Worm (Caenorhabditis elegans): ENCODE measurements around the gene C27A7.9.
"Not testable (repeated sequence)": the region's sequence is repeated elsewhere in the genome, so short reads cannot be mapped to it uniquely, and the experiment has no call there.

Gene C27A7.9

ce11 chrV:12152857-12153256 is 1.6 kb downstream of the C27A7.9 start, which contains the start of gene C27A7.8:
Gene C27A7.8, plus strand, starts transcription at chrV:12153157.
- TF ChIP-seq nhr-237 (tag; optimal IDR thresholded peaks at IDR 0.05) (no peak), unc-39 (tag; optimal IDR thresholded peaks at IDR 0.05) (no peak)

- TF ChIP-seq elt-2 (tag; optimal IDR thresholded peaks at IDR 0.05) (no peak), snpc-4 (tag; optimal IDR thresholded peaks at IDR 0.05) (no peak)
Measured at ce11 chrV:12150607-12151006, 3.8 kb downstream of the C27A7.9 start, which contains the start of gene che-11. Gene che-11, minus strand, starts transcription at chrV:12150707.

DNA sequence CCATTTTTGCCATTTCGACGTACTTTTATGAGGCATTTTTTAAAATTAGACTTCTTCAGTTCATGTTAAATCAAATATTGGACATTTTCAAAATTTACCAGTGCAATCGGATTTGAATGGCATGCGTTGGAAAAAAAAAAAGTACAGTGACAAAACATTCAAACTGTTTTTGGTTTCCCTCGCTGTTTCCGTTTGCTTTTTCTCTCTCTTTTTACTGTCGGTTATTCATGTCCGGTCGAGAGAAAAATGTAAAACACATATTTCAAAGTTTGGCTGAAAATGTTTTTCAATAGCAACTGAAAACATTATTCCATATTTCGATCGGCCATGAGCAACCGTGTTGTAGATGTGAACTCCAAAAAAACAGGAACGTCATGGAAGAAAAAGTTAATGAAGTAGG is 13.8 kb downstream of the C27A7.9 start, which contains the start of gene C27A7.3:
Gene C27A7.3 (plus strand): TSS at position 301 of the 400 bp plus-strand sequence.
- TF ChIP-seq ceh-28 (tag; optimal IDR thresholded peaks at IDR 0.05) (no peak), tbx-2 (tag; optimal IDR thresholded peaks at IDR 0.05) (no peak), elt-3 (tag; optimal IDR thresholded peaks at IDR 0.05) (no peak), nhr-23 (tag; optimal IDR thresholded peaks at IDR 0.05) (no peak), skn-1 (tag; optimal IDR thresholded peaks at IDR 0.05) (no peak), ama-1 (optimal IDR thresholded peaks at IDR 0.05) (no peak), lsy-12 (tag; optimal IDR thresholded peaks at IDR 0.05) (no peak)

ce11 chrV:12137942-12138341 is 16.5 kb downstream of the C27A7.9 start:
- TF ChIP-seq zag-1 (tag; optimal IDR thresholded peaks at IDR 0.05): no peak
- TF ChIP-seq unc-39 (tag; optimal IDR thresholded peaks at IDR 0.05): no peak
- TF ChIP-seq mdl-1 (tag; optimal IDR thresholded peaks at IDR 0.05): no peak
- TF ChIP-seq sea-2 (GFP tag; optimal IDR thresholded peaks at IDR 0.05): no peak
- TF ChIP-seq ZK546.5 (tag; optimal IDR thresholded peaks at IDR 0.05): no peak
- TF ChIP-seq aly-2 (tag; optimal IDR thresholded peaks at IDR 0.05): no peak
- no peak for TF ChIP-seq lin-15B (tag; optimal IDR thresholded peaks at IDR 0.05)
- TF ChIP-seq eor-1 (tag; optimal IDR thresholded peaks at IDR 0.05): no peak
- TF ChIP-seq unc-62 (GFP tag; optimal IDR thresholded peaks at IDR 0.05): no peak

DNA sequence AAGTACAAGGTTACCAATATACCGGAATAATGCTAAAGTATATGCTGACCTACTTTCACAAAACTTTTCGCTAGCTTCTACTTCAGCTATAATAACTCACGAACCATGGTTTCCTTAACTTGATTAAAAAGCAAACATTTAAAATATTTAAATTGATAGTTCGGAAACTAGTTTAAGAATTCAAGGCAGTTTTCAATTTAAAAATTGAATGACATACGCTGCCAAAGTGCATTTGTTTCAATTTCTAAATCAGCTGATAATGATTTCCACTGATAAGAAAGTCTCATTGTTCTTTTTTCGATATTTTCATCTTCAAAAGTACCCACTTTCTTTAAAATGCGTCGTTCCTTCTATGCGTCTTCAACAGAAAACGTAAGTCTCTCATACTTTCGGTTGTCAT is 23.3 kb downstream of the C27A7.9 start, which contains the start of gene enpp-1:
Gene enpp-1 (plus strand): TSS at position 301 of the 400 bp plus-strand sequence.
- not testable (repeated sequence) for TF ChIP-seq ceh-28 (tag; optimal IDR thresholded peaks at IDR 0.05); nhr-43 (tag; optimal IDR thresholded peaks at IDR 0.05; ENCODE audit: poor library complexity, severe bottlenecking); unc-39 (tag; optimal IDR thresholded peaks at IDR 0.05)

- not testable (repeated sequence) for TF ChIP-seq unc-39 (tag; optimal IDR thresholded peaks at IDR 0.05); tbx-2 (tag; optimal IDR thresholded peaks at IDR 0.05); ama-1 (optimal IDR thresholded peaks at IDR 0.05)
Measured at ce11 chrV:12130688-12131087, 23.8 kb downstream of the C27A7.9 start, which contains the start of gene C27A7.6. Gene C27A7.6, minus strand, starts transcription at chrV:12130788.

DNA sequence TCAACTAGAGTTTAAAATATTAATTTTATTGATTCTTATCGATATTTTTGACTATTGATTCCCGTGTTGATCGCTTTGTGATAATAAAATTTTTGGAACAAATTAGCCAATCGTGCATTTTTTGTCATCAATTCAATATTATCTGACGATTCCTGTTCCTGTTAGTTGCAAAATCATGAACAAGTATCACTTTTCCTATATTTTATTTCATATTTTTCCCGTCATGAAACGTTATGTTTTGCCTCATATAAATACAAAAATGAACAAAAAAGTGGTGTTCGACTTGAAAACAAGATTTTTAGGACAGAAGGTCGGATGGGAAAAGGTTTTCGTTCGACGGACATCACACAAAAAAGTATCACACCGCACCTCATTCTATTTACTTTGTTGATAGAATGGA is 33.2 kb downstream of the C27A7.9 start, which contains the start of gene C13C4.6:
Gene C13C4.6 (plus strand): TSS at position 301 of the 400 bp plus-strand sequence.
- TF ChIP-seq zag-1 (tag; optimal IDR thresholded peaks at IDR 0.05): no peak
- TF ChIP-seq elt-2 (tag; optimal IDR thresholded peaks at IDR 0.05): peak; percentile 10
- no peak for TF ChIP-seq ceh-82 (tag; optimal IDR thresholded peaks at IDR 0.05)
- no peak for TF ChIP-seq fos-1 (tag; optimal IDR thresholded peaks at IDR 0.05)
- no peak for TF ChIP-seq eor-1 (tag; optimal IDR thresholded peaks at IDR 0.05)
- TF ChIP-seq sea-2 (GFP tag; optimal IDR thresholded peaks at IDR 0.05): no peak
- no peak for TF ChIP-seq fkh-2 (tag; optimal IDR thresholded peaks at IDR 0.05)

- TF ChIP-seq nhr-77 (tag; optimal IDR thresholded peaks at IDR 0.05): no peak
- no peak for TF ChIP-seq unc-62 (GFP tag; optimal IDR thresholded peaks at IDR 0.05)
- no peak for TF ChIP-seq nhr-43 (tag; optimal IDR thresholded peaks at IDR 0.05; ENCODE audit: poor library complexity, severe bottlenecking)
- no peak for TF ChIP-seq nhr-237 (tag; optimal IDR thresholded peaks at IDR 0.05)
- TF ChIP-seq ceh-28 (tag; optimal IDR thresholded peaks at IDR 0.05): no peak
- no peak for TF ChIP-seq pha-4 (tag; optimal IDR thresholded peaks at IDR 0.05)
- no peak for TF ChIP-seq fkh-10 (GFP tag; optimal IDR thresholded peaks at IDR 0.05)
- TF ChIP-seq egl-27 (tag; optimal IDR thresholded peaks at IDR 0.05): no peak
- TF ChIP-seq skn-1 (tag; optimal IDR thresholded peaks at IDR 0.05): no peak
- no peak for TF ChIP-seq unc-39 (tag; optimal IDR thresholded peaks at IDR 0.05)
- no peak for TF ChIP-seq ztf-11 (tag; optimal IDR thresholded peaks at IDR 0.05)
- TF ChIP-seq mdl-1 (tag; optimal IDR thresholded peaks at IDR 0.05): no peak
- no peak for TF ChIP-seq elt-1 (tag; optimal IDR thresholded peaks at IDR 0.05)
- no peak for TF ChIP-seq nhr-25 (tag; optimal IDR thresholded peaks at IDR 0.05)
- no peak for TF ChIP-seq ceh-9 (tag; optimal IDR thresholded peaks at IDR 0.05)
- TF ChIP-seq fos-1 (tag; optimal IDR thresholded peaks at IDR 0.05): no peak
- no peak for TF ChIP-seq nfya-1 (tag; optimal IDR thresholded peaks at IDR 0.05; ENCODE audit: insufficient read depth)
Measured at ce11 chrV:12120381-12120780, 34.1 kb downstream of the C27A7.9 start, which contains the start of gene C13C4.7. Gene C13C4.7, minus strand, starts transcription at chrV:12120481.

Measured in whole organism, L3 larva.